Fruit fly (Drosophila melanogaster): ENCODE measurements around the gene CG43965.

CG43965 gene

DNA sequence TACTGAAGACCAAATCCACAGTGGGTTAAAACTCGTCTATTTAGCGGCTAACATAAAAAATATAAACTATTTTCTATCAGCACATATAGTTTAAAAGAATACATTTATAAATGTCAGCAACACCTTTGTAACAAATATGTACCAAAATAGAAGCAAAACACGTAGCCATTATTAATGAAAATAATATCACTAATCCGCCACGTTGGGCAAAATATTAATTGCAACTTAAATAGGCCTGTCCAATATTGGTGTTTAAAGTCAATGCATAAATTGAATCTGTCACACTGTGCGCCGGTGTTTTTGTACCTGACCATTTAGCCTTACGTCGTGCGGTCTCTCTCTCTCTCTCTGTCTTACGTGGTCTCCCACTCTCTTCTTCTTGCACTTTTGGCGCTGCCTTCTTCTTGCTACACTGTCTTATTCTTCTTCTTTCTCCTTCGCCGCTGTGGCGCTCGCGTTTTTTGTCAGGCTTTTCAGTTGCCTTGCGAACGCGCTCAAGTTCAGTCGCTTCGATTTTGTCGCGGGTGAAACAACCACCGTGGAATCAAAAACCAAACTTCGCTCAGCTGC is 40.5 kb upstream of the CG43965 start (continued):
- TF ChIP-seq sima (GFP tag; optimal IDR thresholded peaks at IDR 0.05) (peak; percentile 65), CG4854 (GFP tag; optimal IDR thresholded peaks at IDR 0.05) (peak; percentile 96), CG30431 (GFP tag; optimal IDR thresholded peaks at IDR 0.05) (peak; percentile 99), CG7928 (GFP tag; optimal IDR thresholded peaks at IDR 0.05) (peak; percentile 77), sc (optimal IDR thresholded peaks at IDR 0.05) (no peak), sc (GFP tag; optimal IDR thresholded peaks at IDR 0.05) (peak; percentile 98), dan (GFP tag; IDR thresholded peaks at IDR 0.05) (peak; percentile 89), CG17186 (GFP tag; optimal IDR thresholded peaks at IDR 0.05) (peak; percentile 92), PHDP (tag; optimal IDR thresholded peaks at IDR 0.05) (peak; percentile 98), ac (GFP tag; optimal IDR thresholded peaks at IDR 0.05) (peak; percentile 79), Fer1 (GFP tag; optimal IDR thresholded peaks at IDR 0.05) (peak; percentile 98), CG12769 (tag; optimal IDR thresholded peaks at IDR 0.05) (peak; percentile 98), ab (GFP tag; optimal IDR thresholded peaks at IDR 0.05) (peak; percentile 98), knrl (GFP tag; IDR thresholded peaks at IDR 0.05; ENCODE audit: partially characterized antibody) (peak; percentile 75), CG16779 (GFP tag; IDR thresholded peaks at IDR 0.05) (peak; percentile 90), vvl (GFP tag; IDR thresholded peaks at IDR 0.05) (peak; percentile 97), HmgD (GFP tag; optimal IDR thresholded peaks at IDR 0.05) (peak; percentile 82), Ets65A (GFP tag) (peak; percentile 95), HLH4C (GFP tag; IDR thresholded peaks at IDR 0.05; ENCODE audit: partially characterized antibody) (no peak; the same call in 2 of the 3 replicates), btn (GFP tag; optimal IDR thresholded peaks at IDR 0.05) (peak; percentile 87), CG3163 (GFP tag; optimal IDR thresholded peaks at IDR 0.05) (peak; percentile 88), Max (GFP tag; optimal IDR thresholded peaks at IDR 0.05) (peak; percentile 99), D19A (tag; optimal IDR thresholded peaks at IDR 0.05) (peak; percentile 91), E2f1 (GFP tag; IDR thresholded peaks at IDR 0.05) (peak; percentile 97), CG42726 (GFP tag; IDR thresholded peaks at IDR 0.05; ENCODE audit: partially characterized antibody) (peak; percentile 39; the same call in 1 of the 2 replicates), CG4820 (GFP tag; optimal IDR thresholded peaks at IDR 0.05) (peak; percentile 97), Med (GFP tag) (peak; percentile 98), insv (GFP tag; optimal IDR thresholded peaks at IDR 0.05) (peak; percentile 51 to 78), br (optimal IDR thresholded peaks at IDR 0.05) (no peak), CG34224 (GFP tag; IDR thresholded peaks at IDR 0.05; ENCODE audit: partially characterized antibody) (peak; percentile 55; the same call in 2 of the 3 replicates), CG17829 (tag; optimal IDR thresholded peaks at IDR 0.05) (peak; percentile 98), Six4 (GFP tag; optimal IDR thresholded peaks at IDR 0.05) (peak; percentile 97), CG12299 (tag; optimal IDR thresholded peaks at IDR 0.05) (peak; percentile 97), repo (GFP tag; optimal IDR thresholded peaks at IDR 0.05) (peak; percentile 95), CG8765 (GFP tag; IDR thresholded peaks at IDR 0.05) (peak; percentile 92), scrt (GFP tag; optimal IDR thresholded peaks at IDR 0.05) (peak; percentile 86), H15 (GFP tag; IDR thresholded peaks at IDR 0.05) (peak; percentile 97), Myb (GFP tag; optimal IDR thresholded peaks at IDR 0.05) (peak; percentile 87), CG12155 (GFP tag; optimal IDR thresholded peaks at IDR 0.05) (peak; percentile 97), hb (GFP tag; IDR thresholded peaks at IDR 0.05; ENCODE audit: partially characterized antibody) (peak; percentile 59; the same call in 1 of the 3 replicates), Poxn (GFP tag; IDR thresholded peaks at IDR 0.05) (peak; percentile 83), CG31365 (tag; optimal IDR thresholded peaks at IDR 0.05) (peak; percentile 86), Dp (GFP tag; optimal IDR thresholded peaks at IDR 0.05) (peak; percentile 30), klu (GFP tag; IDR thresholded peaks at IDR 0.05) (peak; percentile 97), otp (GFP tag; IDR thresholded peaks at IDR 0.05) (peak; percentile 94), CG11696 (GFP tag; IDR thresholded peaks at IDR 0.05) (peak; percentile 85), CG3995 (GFP tag; optimal IDR thresholded peaks at IDR 0.05) (peak; percentile 82), Hr3 (GFP tag; optimal IDR thresholded peaks at IDR 0.05) (peak; percentile 98), CG2129 (GFP tag; IDR thresholded peaks at IDR 0.05; ENCODE audit: partially characterized antibody) (no peak), cad (GFP tag; optimal IDR thresholded peaks at IDR 0.05) (no peak), Camta (GFP tag; optimal IDR thresholded peaks at IDR 0.05) (peak; percentile 91)
